Worm (Caenorhabditis elegans) whole organism, L3 larva: ENCODE results near the gene arl-8.
"Not testable (repeated sequence)": the region's sequence is repeated elsewhere in the genome, so short reads cannot be mapped to it uniquely, and the experiment has no call there.

Experiments
- nhr-77 ChIP-seq: fragments of 150-350 bp; optimal IDR thresholded peaks from 2 replicates; lab custom pipeline; 2014; ENCODE audit warnings: missing biosample characterization, missing genetic modification characterization
- unc-62 ChIP-seq: fragments of 150-350 bp; sonication (generic microtip); optimal IDR thresholded peaks from 4 replicates; lab custom pipeline; 2014; ENCODE audit warnings: missing biosample characterization, missing genetic modification reagents, missing genetic modification characterization
- ztf-11 ChIP-seq: fragments of 150-350 bp; optimal IDR thresholded peaks from 2 replicates; lab custom pipeline; 2014; ENCODE audit warnings: missing biosample characterization, missing genetic modification characterization

The arl-8 gene

ce11 chrIV:14843062-14843461 is 45.1 kb downstream of the arl-8 start, which contains the start of gene Y57G11C.20:
Gene Y57G11C.20 (plus strand): TSS chrIV:14843362.
- TF ChIP-seq nhr-77 (tag; lab: Kevin White, UChicago); ztf-11 (tag; lab: Kevin White, UChicago); unc-62 (GFP tag; lab: Kevin White, UChicago): not testable (repeated sequence)
